Fruit fly (Drosophila melanogaster) whole organism, pupa: ENCODE data around the gene Ugt37D1.
A peak's percentile ranks its signal among the peaks of the same experiment; 100 is the strongest.

Source experiments
- CG10348 ChIP-seq: fragments of 200-800 bp; sonication (Bioruptor generic); IDR thresholded peaks from 2 replicates; pipeline ENCODE4 v1.3.6; 2022; ENCODE audit warnings: missing biosample characterization, missing genetic modification characterization
- CG12605 ChIP-seq: fragments of 200-800 bp; sonication (Bioruptor generic); IDR thresholded peaks from 2 replicates; pipeline ENCODE4 v1.3.6; 2022; ENCODE audit warnings: missing biosample characterization, missing genetic modification characterization
- CG13204 ChIP-seq: fragments of 200-800 bp; sonication (Bioruptor generic); optimal IDR thresholded peaks from 2 replicates; lab custom pipeline; 2018; ENCODE audit warnings: missing biosample characterization, mild to moderate bottlenecking, missing genetic modification characterization, moderate library complexity
- CG14655 ChIP-seq: fragments of 200-800 bp; sonication (Bioruptor generic); optimal IDR thresholded peaks from 3 replicates; lab custom pipeline; 2017; ENCODE audit warnings: mild to moderate bottlenecking, missing biosample characterization, missing genetic modification reagents, missing genetic modification characterization
- CG15710 ChIP-seq: fragments of 200-800 bp; sonication (Bioruptor generic); optimal IDR thresholded peaks from 2 replicates; lab custom pipeline; 2018; ENCODE audit warnings: missing biosample characterization, mild to moderate bottlenecking, missing genetic modification characterization, moderate library complexity
- CG17806 ChIP-seq: fragments of 200-800 bp; sonication (Bioruptor generic); optimal IDR thresholded peaks from 2 replicates; lab custom pipeline; 2018; ENCODE audit warnings: missing biosample characterization, mild to moderate bottlenecking, missing genetic modification characterization, moderate library complexity
- CG32121 ChIP-seq: fragments of 200-800 bp; sonication (Bioruptor generic); IDR thresholded peaks from 2 replicates; pipeline ENCODE4 v1.3.6; 2022; ENCODE audit warnings: missing biosample characterization, missing genetic modification characterization
- CG34367 ChIP-seq: fragments of 200-800 bp; sonication (Bioruptor generic); optimal IDR thresholded peaks from 2 replicates; lab custom pipeline; 2018; ENCODE audit warnings: missing biosample characterization, mild to moderate bottlenecking, missing genetic modification characterization
- CG4496 ChIP-seq: fragments of 200-800 bp; sonication (Bioruptor generic); IDR thresholded peaks from 3 replicates; pipeline ENCODE4 v1.3.6; 2022; ENCODE audit warnings: missing biosample characterization, missing genetic modification characterization
- CG8159 ChIP-seq: fragments of 200-800 bp; sonication (Bioruptor generic); optimal IDR thresholded peaks from 3 replicates; lab custom pipeline; 2018; ENCODE audit warnings: missing biosample characterization, mild to moderate bottlenecking, missing genetic modification characterization, moderate library complexity
- CG8301 ChIP-seq: fragments of 200-800 bp; sonication (Bioruptor generic); optimal IDR thresholded peaks from 2 replicates; lab custom pipeline; 2018; ENCODE audit warnings: missing biosample characterization, mild to moderate bottlenecking, missing genetic modification characterization
- CG9948 ChIP-seq: fragments of 200-800 bp; sonication (Bioruptor generic); optimal IDR thresholded peaks from 2 replicates; lab custom pipeline; 2018; ENCODE audit warnings: missing biosample characterization, mild to moderate bottlenecking, missing genetic modification characterization, moderate library complexity
- D1 ChIP-seq: fragments of 200-800 bp; sonication (Bioruptor generic); optimal IDR thresholded peaks from 2 replicates; lab custom pipeline; 2018; ENCODE audit warnings: missing biosample characterization, mild to moderate bottlenecking, missing genetic modification characterization, moderate library complexity
- EcR ChIP-seq: fragments of 200-800 bp; sonication (Bioruptor generic); optimal IDR thresholded peaks from 3 replicates; lab custom pipeline; 2019; ENCODE audit warnings: missing biosample characterization, missing genetic modification characterization, mild to moderate bottlenecking, moderate library complexity, missing genetic modification reagents
- Ets98B ChIP-seq: fragments of 200-800 bp; sonication (Bioruptor generic); IDR thresholded peaks from 2 replicates; pipeline ENCODE4 v1.3.6; 2022; ENCODE audit warnings: missing biosample characterization, missing genetic modification characterization
- Pif1A ChIP-seq: fragments of 200-800 bp; sonication (Bioruptor generic); optimal IDR thresholded peaks from 3 replicates; lab custom pipeline; 2016; ENCODE audit warnings: missing biosample characterization, missing genetic modification characterization
- Pif1B ChIP-seq: fragments of 200-800 bp; sonication (Bioruptor generic); optimal IDR thresholded peaks from 3 replicates; lab custom pipeline; 2016; ENCODE audit warnings: missing biosample characterization, missing genetic modification characterization
- Snoo ChIP-seq: fragments of 200-800 bp; sonication (Bioruptor generic); optimal IDR thresholded peaks from 3 replicates; lab custom pipeline; 2017; ENCODE audit warnings: missing biosample characterization, mild to moderate bottlenecking, missing genetic modification characterization, inconsistent platforms
- fd96Ca ChIP-seq: fragments of 200-800 bp; sonication (Bioruptor generic); IDR thresholded peaks from 3 replicates; pipeline ENCODE4 v1.3.6; 2022; ENCODE audit warnings: missing biosample characterization, missing genetic modification characterization
- gl ChIP-seq: fragments of 200-800 bp; sonication (Bioruptor generic); optimal IDR thresholded peaks from 2 replicates; lab custom pipeline; 2018; ENCODE audit warnings: missing biosample characterization, mild to moderate bottlenecking, missing genetic modification characterization
- rn ChIP-seq: fragments of 200-800 bp; sonication (Bioruptor generic); IDR thresholded peaks from 2 replicates; pipeline ENCODE4 v1.3.6; 2022; ENCODE audit warnings: missing biosample characterization, missing genetic modification characterization

Gene Ugt37D1

DNA sequence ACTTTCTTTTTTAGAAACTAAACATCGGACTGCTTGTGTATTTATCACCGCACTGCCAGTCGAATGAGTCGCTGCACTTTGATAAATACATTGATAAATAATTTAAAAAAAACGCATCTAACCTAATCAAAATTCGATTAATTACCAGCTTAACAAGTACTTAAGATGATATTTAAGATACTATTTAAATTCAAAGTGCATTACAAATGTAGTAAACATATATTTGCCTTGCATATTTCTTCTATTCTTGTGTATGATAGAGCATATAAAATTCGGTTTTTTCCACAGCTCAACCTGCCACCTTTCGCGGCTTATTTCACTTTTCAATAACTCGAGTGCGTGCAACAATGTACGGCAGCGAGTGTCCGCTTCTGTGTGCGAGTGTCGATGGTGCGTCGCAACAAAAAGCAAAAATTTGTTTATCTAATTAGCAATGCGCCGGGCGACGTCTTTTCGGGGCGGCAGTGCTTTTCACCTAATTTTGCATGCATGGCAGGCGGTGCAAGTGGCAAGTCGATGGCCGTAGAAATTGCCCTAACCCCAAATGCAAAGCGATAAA lies 5.6 kb downstream of the Ugt37D1 start, which contains the start of gene CG13272:
Gene CG13272, plus strand, starts transcription at position 509 of the 559 bp plus-strand sequence.
- TF ChIP-seq Pif1A (GFP tag; lab: Kevin White, UChicago) (no peak), CG8301 (tag; lab: Kevin White, UChicago) (peak; percentile 36), CG9948 (tag; lab: Kevin White, UChicago) (no peak), CG17806 (tag; lab: Kevin White, UChicago) (no peak), Snoo (tag; lab: Kevin White, UChicago) (no peak), CG4496 (GFP tag; lab: Robert Waterston, UW) (no peak), CG14655 (GFP tag; lab: Kevin White, UChicago) (peak; percentile 46), Pif1B (GFP tag; lab: Kevin White, UChicago) (no peak), gl (tag; lab: Kevin White, UChicago) (no peak), CG15710 (tag; lab: Kevin White, UChicago) (no peak), CG13204 (GFP tag; lab: Kevin White, UChicago) (no peak), EcR (GFP tag; lab: Kevin White, UChicago) (no peak), CG12605 (no peak)

DNA sequence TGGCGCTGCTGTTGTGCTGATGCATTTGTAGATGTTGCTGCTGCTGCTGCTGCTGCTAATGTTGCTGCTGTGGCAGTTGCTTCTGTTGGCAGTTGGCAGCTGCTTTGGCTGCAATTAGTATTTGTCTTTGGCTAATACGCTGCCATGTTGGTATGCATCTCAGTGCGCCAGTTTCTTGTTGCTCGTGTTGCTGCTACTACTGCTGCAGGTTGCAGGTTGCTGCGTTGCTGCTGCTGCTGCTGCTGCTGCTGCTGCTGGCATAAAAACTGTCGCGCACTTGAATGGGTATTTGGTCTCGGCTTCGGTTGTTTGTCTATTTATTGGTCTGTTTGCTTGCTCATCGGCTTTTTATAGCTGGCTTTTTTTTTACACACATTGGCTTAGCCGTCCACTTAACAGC lies 9.9 kb downstream of the Ugt37D1 start:
- no peak for TF ChIP-seq CG8159 (tag; lab: Kevin White, UChicago)
- no peak for TF ChIP-seq CG17806 (tag; lab: Kevin White, UChicago)
- no peak for TF ChIP-seq D1 (tag; lab: Kevin White, UChicago)
- no peak for TF ChIP-seq CG12605
- TF ChIP-seq CG4496 (GFP tag; lab: Robert Waterston, UW) = no peak
- no peak for TF ChIP-seq fd96Ca (GFP tag; lab: Robert Waterston, UW)
- TF ChIP-seq CG32121 (GFP tag; lab: Robert Waterston, UW) = no peak
- no peak for TF ChIP-seq CG8301 (tag; lab: Kevin White, UChicago)
- TF ChIP-seq CG10348 (GFP tag; lab: Robert Waterston, UW) = no peak
- no peak for TF ChIP-seq CG34367 (tag; lab: Kevin White, UChicago)
- TF ChIP-seq Pif1A (GFP tag; lab: Kevin White, UChicago) = no peak

DNA sequence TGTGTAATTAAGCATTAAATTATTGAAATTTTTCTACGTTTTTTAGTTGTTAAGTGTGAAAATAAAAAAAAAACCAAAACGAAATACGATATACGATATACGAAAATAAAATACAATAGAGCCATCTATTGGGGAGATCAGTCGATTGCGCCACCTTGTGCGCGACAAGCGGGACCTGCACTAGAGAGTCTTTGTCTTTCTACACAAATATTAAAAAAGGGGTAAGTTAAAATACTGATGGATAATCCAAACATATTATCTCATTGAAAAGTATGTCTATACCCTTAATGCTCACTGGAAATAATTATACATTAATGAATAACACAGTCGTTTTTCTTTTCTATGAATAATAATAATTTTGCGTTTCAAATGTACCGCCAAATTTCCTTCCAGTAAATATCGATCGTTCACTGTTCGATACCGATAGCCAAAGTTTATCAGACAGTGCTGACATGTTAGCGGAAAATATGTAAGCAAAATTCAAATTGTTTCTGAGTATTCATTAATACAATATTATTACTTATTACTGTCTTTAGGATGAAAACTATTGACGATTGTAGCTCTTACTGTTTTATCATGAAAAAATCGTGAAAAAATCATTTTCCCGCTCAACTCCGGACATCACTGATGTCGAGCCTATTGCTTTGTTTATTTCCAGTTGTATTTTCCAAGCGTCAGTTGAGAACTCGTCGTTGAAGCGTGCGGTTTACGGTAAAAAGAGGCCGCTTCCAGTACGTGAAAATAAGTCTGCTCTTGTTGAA lies 17.3 kb downstream of the Ugt37D1 start, which contains the start of gene mdy:
Gene mdy, plus strand, starts transcription at position 672 of the 761 bp plus-strand sequence.
- TF ChIP-seq CG10348 (GFP tag; lab: Robert Waterston, UW) (no peak), CG9948 (tag; lab: Kevin White, UChicago) (peak; percentile 16), CG17806 (tag; lab: Kevin White, UChicago) (peak; percentile 37), CG8159 (tag; lab: Kevin White, UChicago) (peak; percentile 43), CG4496 (GFP tag; lab: Robert Waterston, UW) (peak; percentile 31), rn (GFP tag; lab: Robert Waterston, UW) (0 out of 2 replicates have a peak, but pooled peaks have one; percentile 16), Snoo (tag; lab: Kevin White, UChicago) (peak; percentile 32), CG8301 (tag; lab: Kevin White, UChicago) (peak; percentile 27), Pif1A (GFP tag; lab: Kevin White, UChicago) (peak; percentile 52), CG34367 (tag; lab: Kevin White, UChicago) (peak; percentile 40), EcR (GFP tag; lab: Kevin White, UChicago) (no peak), Ets98B (no peak), CG32121 (GFP tag; lab: Robert Waterston, UW) (peak; percentile 65; the same call in 1 of the 2 replicates), CG14655 (GFP tag; lab: Kevin White, UChicago) (peak; percentile 47), fd96Ca (GFP tag; lab: Robert Waterston, UW) (peak; percentile 51; the same call in 2 of the 3 replicates), D1 (tag; lab: Kevin White, UChicago) (no peak), CG13204 (GFP tag; lab: Kevin White, UChicago) (no peak), CG12605 (no peak), CG15710 (tag; lab: Kevin White, UChicago) (peak; percentile 57), Pif1B (GFP tag; lab: Kevin White, UChicago) (peak; percentile 51), gl (tag; lab: Kevin White, UChicago) (peak; percentile 25)

DNA sequence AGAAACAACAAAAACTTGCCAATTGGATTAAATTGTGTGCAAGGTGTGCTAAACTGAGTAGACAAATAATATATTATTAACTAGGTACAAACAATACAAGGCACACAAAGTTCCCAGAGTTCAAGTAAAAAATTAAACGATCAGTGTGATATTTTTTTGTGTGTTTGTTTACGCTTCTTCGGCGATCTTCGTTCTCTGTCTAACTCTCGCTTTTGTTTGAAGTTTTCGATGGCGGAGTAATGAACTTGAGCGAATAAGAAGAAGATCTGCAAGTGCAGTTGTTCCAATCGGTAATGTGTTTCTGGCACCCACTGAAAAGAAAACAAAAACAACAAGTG lies 17.9 kb downstream of the Ugt37D1 start:
- TF ChIP-seq CG9948 (tag; lab: Kevin White, UChicago) = no peak
- TF ChIP-seq EcR (GFP tag; lab: Kevin White, UChicago) = peak; percentile 77
- no peak for TF ChIP-seq CG14655 (GFP tag; lab: Kevin White, UChicago)
- no peak for TF ChIP-seq CG17806 (tag; lab: Kevin White, UChicago)
- no peak for TF ChIP-seq rn (GFP tag; lab: Robert Waterston, UW)

DNA sequence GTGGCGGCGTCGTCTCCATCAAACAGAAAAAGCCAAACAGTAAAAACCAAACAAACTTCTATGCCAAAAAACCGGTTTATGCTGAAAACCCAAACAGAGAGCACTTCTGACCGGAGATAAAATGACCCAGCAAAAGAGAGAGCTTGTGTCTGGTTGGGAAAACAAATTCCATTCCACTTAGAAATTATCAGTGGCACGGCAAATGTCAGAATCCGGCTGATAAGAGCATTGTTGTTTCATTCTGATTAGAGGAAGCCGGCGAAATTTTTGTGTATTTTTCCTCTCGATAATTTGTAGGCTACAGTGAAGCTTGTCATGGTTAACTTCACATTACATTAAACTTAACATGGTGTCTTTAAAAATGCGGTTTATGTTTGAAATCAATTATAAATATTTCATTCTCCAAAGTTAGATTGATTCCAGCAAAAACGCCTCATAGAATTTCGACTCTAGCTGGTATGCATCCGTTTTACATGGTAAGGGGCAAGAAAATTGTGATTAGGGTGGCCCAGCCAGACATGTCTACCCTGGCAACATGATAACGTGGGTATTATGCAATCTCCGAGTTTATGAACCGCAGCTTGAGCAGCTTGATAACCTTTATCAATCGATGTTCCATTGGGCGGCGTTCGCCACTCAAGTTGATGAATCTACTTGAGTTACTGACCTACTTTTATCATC lies 18.7 kb downstream of the Ugt37D1 start:
- TF ChIP-seq Ets98B (no peak), CG34367 (tag; lab: Kevin White, UChicago) (no peak), CG8159 (tag; lab: Kevin White, UChicago) (peak; percentile 50), CG17806 (tag; lab: Kevin White, UChicago) (no peak), Snoo (tag; lab: Kevin White, UChicago) (no peak), gl (tag; lab: Kevin White, UChicago) (no peak)
